Fruit fly (Drosophila melanogaster): Measurements from ENCODE around the gene lic.

lic gene

DNA sequence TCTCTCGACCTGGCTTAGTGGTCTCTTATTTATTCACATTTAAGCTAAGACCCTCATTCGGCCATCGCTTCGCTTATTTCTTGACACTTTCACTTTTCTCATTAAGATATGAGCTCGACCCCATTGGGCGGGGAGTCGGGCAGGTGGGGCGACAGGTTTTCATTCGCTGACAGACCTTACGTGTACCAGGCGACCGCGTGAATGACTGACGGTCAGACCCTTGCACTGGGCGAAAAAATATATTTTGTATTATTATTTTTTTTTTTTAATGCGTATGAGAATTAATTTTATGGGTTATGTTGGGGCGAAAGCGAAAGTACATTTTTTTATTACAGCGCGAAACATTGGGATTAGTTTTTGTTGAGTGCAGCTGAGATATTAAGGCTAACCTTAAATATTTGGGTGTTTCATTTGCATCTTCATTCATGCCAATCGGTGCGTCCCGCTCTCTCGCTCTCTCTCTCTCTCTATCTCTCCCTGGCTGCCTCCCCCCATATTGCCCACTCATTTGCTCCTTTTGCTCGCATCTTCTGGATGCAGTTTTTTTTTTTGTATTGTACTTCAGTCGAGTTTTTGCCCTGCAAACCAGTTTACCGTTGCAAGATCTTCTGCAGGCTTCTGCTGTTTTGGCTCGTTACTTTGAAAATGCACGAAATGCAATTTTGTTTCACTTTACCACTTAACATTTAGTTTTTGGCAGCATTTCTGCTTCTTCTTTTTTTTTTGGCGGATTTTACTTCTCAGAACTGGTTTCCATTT is 46.2 kb downstream of the lic start (continued):
- no peak; the same call in 1 of the 2 replicates for TF ChIP-seq CG43689 (GFP tag; IDR thresholded peaks at IDR 0.05)
- TF ChIP-seq Spps (tag; optimal IDR thresholded peaks at IDR 0.05): no peak
- peak; percentile 20 for TF ChIP-seq CG2202 (tag; optimal IDR thresholded peaks at IDR 0.05)
- TF ChIP-seq maf-S (GFP tag; optimal IDR thresholded peaks at IDR 0.05): no peak
- no peak for TF ChIP-seq mld (GFP tag; IDR thresholded peaks at IDR 0.05; ENCODE audit: partially characterized antibody)
- no peak for TF ChIP-seq Stat92E (GFP tag; optimal IDR thresholded peaks at IDR 0.05)
- TF ChIP-seq so (GFP tag; IDR thresholded peaks at IDR 0.05): peak; percentile 67; the same call in 1 of the 3 replicates
- TF ChIP-seq CG12942 (GFP tag; optimal IDR thresholded peaks at IDR 0.05): no peak
- TF ChIP-seq CG14667 (GFP tag; IDR thresholded peaks at IDR 0.05): peak; percentile 29; the same call in 1 of the 2 replicates
- TF ChIP-seq gt (GFP tag; IDR thresholded peaks at IDR 0.05): no peak
- TF ChIP-seq tll (GFP tag; optimal IDR thresholded peaks at IDR 0.05): no peak
- TF ChIP-seq eyg (GFP tag; optimal IDR thresholded peaks at IDR 0.05): no peak
- peak; percentile 21 for TF ChIP-seq lbe (GFP tag; optimal IDR thresholded peaks at IDR 0.05)
- no peak for TF ChIP-seq CG9437 (GFP tag; optimal IDR thresholded peaks at IDR 0.05)
- TF ChIP-seq CG12071 (GFP tag; optimal IDR thresholded peaks at IDR 0.05): no peak
- peak; percentile 70 for TF ChIP-seq CG6689 (GFP tag; IDR thresholded peaks at IDR 0.05)
- TF ChIP-seq CG34376 (GFP tag; optimal IDR thresholded peaks at IDR 0.05): no peak
- no peak for TF ChIP-seq CG9215 (GFP tag; IDR thresholded peaks at IDR 0.05)
- peak; percentile 28 for TF ChIP-seq Ssrp (tag; optimal IDR thresholded peaks at IDR 0.05)
- no peak for TF ChIP-seq eve (GFP tag; optimal IDR thresholded peaks at IDR 0.05)
- TF ChIP-seq HLH3B (GFP tag; IDR thresholded peaks at IDR 0.05): peak; percentile 77
- TF ChIP-seq Hmx (GFP tag; optimal IDR thresholded peaks at IDR 0.05): no peak
- no peak for TF ChIP-seq pita (GFP tag; optimal IDR thresholded peaks at IDR 0.05)
- peak; percentile 15 for TF ChIP-seq Ets65A (GFP tag)
- no peak for TF ChIP-seq sc (optimal IDR thresholded peaks at IDR 0.05)
- TF ChIP-seq sc (GFP tag; optimal IDR thresholded peaks at IDR 0.05): no peak
- TF ChIP-seq CG7357 (GFP tag; IDR thresholded peaks at IDR 0.05): 0 out of 3 replicates have a peak, but pooled peaks have one; percentile 21
- no peak for TF ChIP-seq br (optimal IDR thresholded peaks at IDR 0.05)
- peak; percentile 34 for TF ChIP-seq ems (GFP tag; optimal IDR thresholded peaks at IDR 0.05)
- TF ChIP-seq Deaf1 (tag; optimal IDR thresholded peaks at IDR 0.05): no peak
- peak; percentile 42; the same call in 2 of the 3 replicates for TF ChIP-seq CG17361 (GFP tag; IDR thresholded peaks at IDR 0.05)
- no peak for TF ChIP-seq NK7.1 (GFP tag; optimal IDR thresholded peaks at IDR 0.05)
- TF ChIP-seq dan (GFP tag; IDR thresholded peaks at IDR 0.05): no peak
- no peak for TF ChIP-seq CG15073 (GFP tag; optimal IDR thresholded peaks at IDR 0.05)
- no peak for TF ChIP-seq pb (GFP tag; optimal IDR thresholded peaks at IDR 0.05)
- no peak for TF ChIP-seq klu (GFP tag; IDR thresholded peaks at IDR 0.05)
- no peak for TF ChIP-seq tx (GFP tag; optimal IDR thresholded peaks at IDR 0.05)
- TF ChIP-seq sug (tag; optimal IDR thresholded peaks at IDR 0.05): no peak
- TF ChIP-seq CG18764 (GFP tag; optimal IDR thresholded peaks at IDR 0.05): no peak
- TF ChIP-seq unpg (GFP tag; optimal IDR thresholded peaks at IDR 0.05): peak; percentile 47
- TF ChIP-seq CG17568 (GFP tag; optimal IDR thresholded peaks at IDR 0.05): no peak
- TF ChIP-seq cad (GFP tag; optimal IDR thresholded peaks at IDR 0.05): no peak
- TF ChIP-seq Sin3A (optimal IDR thresholded peaks at IDR 0.05): no peak
- TF ChIP-seq CG7963 (GFP tag; IDR thresholded peaks at IDR 0.05; ENCODE audit: partially characterized antibody): no peak
- TF ChIP-seq gcm (GFP tag; optimal IDR thresholded peaks at IDR 0.05): peak; percentile 20
- TF ChIP-seq CG4404 (GFP tag; IDR thresholded peaks at IDR 0.05): 0 out of 2 replicates have a peak, but pooled peaks have one; percentile 8
- TF ChIP-seq CG6765 (GFP tag; optimal IDR thresholded peaks at IDR 0.05): no peak
- TF ChIP-seq CG1233 (GFP tag; optimal IDR thresholded peaks at IDR 0.05): peak; percentile 49
- TF ChIP-seq zfh1 (GFP tag; IDR thresholded peaks at IDR 0.05): peak; percentile 69; the same call in 2 of the 3 replicates
- TF ChIP-seq bab2 (GFP tag; optimal IDR thresholded peaks at IDR 0.05): peak; percentile 44
- TF ChIP-seq peb (GFP tag; IDR thresholded peaks at IDR 0.05): no peak

Data from whole organism, embryonic.